Worm (Caenorhabditis elegans) whole organism, young adult: ENCODE data around the gene C38D4.10.

Experiments
- B0261.1 ChIP-seq: sonication (generic microtip); optimal IDR thresholded peaks from 2 replicates; lab custom pipeline; 2016; ENCODE audit warnings: mild to moderate bottlenecking, missing genetic modification characterization, moderate library complexity, missing compliant biosample characterization
- C17E4.6 ChIP-seq: fragments of 200-800 bp; sonication (Bioruptor generic); IDR thresholded peaks from 2 replicates; pipeline ENCODE4 v1.3.6; 2022; ENCODE audit warnings: missing genetic modification reagents, missing genetic modification characterization, missing compliant biosample characterization
- F22D6.2 ChIP-seq: sonication (generic microtip); optimal IDR thresholded peaks from 2 replicates; lab custom pipeline; 2016; ENCODE audit warnings: mild to moderate bottlenecking, missing genetic modification characterization, missing compliant biosample characterization
- F39B2.1 ChIP-seq: fragments of 200-800 bp; sonication (Bioruptor generic); IDR thresholded peaks from 2 replicates; pipeline ENCODE4 v1.3.6; 2022; ENCODE audit warnings: missing genetic modification reagents, missing genetic modification characterization, missing compliant biosample characterization
- F49E8.2 ChIP-seq: sonication (generic microtip); optimal IDR thresholded peaks from 3 replicates; lab custom pipeline; 2017; ENCODE audit warnings: missing genetic modification characterization, mild to moderate bottlenecking, missing compliant biosample characterization, antibody characterized with exemption, moderate library complexity; ENCODE audit not compliant: insufficient read depth
- F55B11.4 ChIP-seq: sonication (generic microtip); optimal IDR thresholded peaks from 2 replicates; lab custom pipeline; 2016; ENCODE audit warnings: missing compliant biosample characterization, missing genetic modification characterization, borderline replicate concordance; ENCODE audit not compliant: insufficient read depth
- F57A8.1 ChIP-seq: fragments of 200-800 bp; sonication (Bioruptor generic); optimal IDR thresholded peaks from 2 replicates; lab custom pipeline; 2018; ENCODE audit warnings: mild to moderate bottlenecking, missing genetic modification characterization, moderate library complexity, missing compliant biosample characterization
- T07F8.4 ChIP-seq: sonication (generic microtip); optimal IDR thresholded peaks from 2 replicates; lab custom pipeline; 2016; ENCODE audit warnings: mild to moderate bottlenecking, missing genetic modification characterization, moderate library complexity, missing compliant biosample characterization
- Y95B8A.8 ChIP-seq: fragments of 200-800 bp; sonication (Bioruptor generic); IDR thresholded peaks from 2 replicates; pipeline ENCODE4 v1.3.6; 2022; ENCODE audit warnings: missing genetic modification reagents, missing genetic modification characterization, missing compliant biosample characterization
- akir-1 ChIP-seq: fragments of 200-800 bp; sonication (Bioruptor generic); optimal IDR thresholded peaks from 2 replicates; lab custom pipeline; 2018; ENCODE audit warnings: mild to moderate bottlenecking, missing genetic modification characterization, moderate library complexity, missing compliant biosample characterization
- aptf-2 ChIP-seq: fragments of 200-800 bp; sonication (Bioruptor generic); conservative IDR thresholded peaks from 2 replicates; pipeline ENCODE4 v1.3.6; 2022; ENCODE audit warnings: missing genetic modification reagents, missing genetic modification characterization, missing compliant biosample characterization
- atf-7 ChIP-seq: sonication (generic microtip); optimal IDR thresholded peaks from 2 replicates; lab custom pipeline; 2017; ENCODE audit warnings: mild to moderate bottlenecking, missing genetic modification characterization, missing compliant biosample characterization
- attf-6 ChIP-seq: fragments of 200-800 bp; sonication (Bioruptor generic); IDR thresholded peaks from 2 replicates; pipeline ENCODE4 v1.3.6; 2022; ENCODE audit warnings: missing genetic modification reagents, missing genetic modification characterization, missing compliant biosample characterization
- ceh-79 ChIP-seq: sonication (generic microtip); optimal IDR thresholded peaks from 2 replicates; lab custom pipeline; 2017; ENCODE audit warnings: mild to moderate bottlenecking, missing genetic modification characterization, missing compliant biosample characterization
- die-1 ChIP-seq: sonication (generic microtip); optimal IDR thresholded peaks from 2 replicates; lab custom pipeline; 2016; ENCODE audit warnings: missing genotype, mild to moderate bottlenecking, missing genetic modification characterization, missing compliant biosample characterization
- dox-1 ChIP-seq: fragments of 200-800 bp; sonication (Bioruptor generic); IDR thresholded peaks from 2 replicates; pipeline ENCODE4 v1.3.6; 2022; ENCODE audit warnings: missing genetic modification reagents, missing genetic modification characterization, missing compliant biosample characterization
- egl-18 ChIP-seq: fragments of 200-800 bp; sonication (Bioruptor generic); IDR thresholded peaks from 2 replicates; pipeline ENCODE4 v1.3.6; 2022; ENCODE audit warnings: missing genetic modification reagents, missing genetic modification characterization, missing compliant biosample characterization
- egl-44 ChIP-seq: fragments of 200-800 bp; sonication (Bioruptor generic); IDR thresholded peaks from 2 replicates; pipeline ENCODE4 v1.3.6; 2022; ENCODE audit warnings: missing genetic modification reagents, missing genetic modification characterization, missing compliant biosample characterization
- egrh-3 ChIP-seq: fragments of 200-800 bp; sonication (Bioruptor generic); IDR thresholded peaks from 2 replicates; pipeline ENCODE4 v1.3.6; 2022; ENCODE audit warnings: missing genetic modification reagents, missing genetic modification characterization, missing compliant biosample characterization
- ekl-4 ChIP-seq: fragments of 200-800 bp; sonication (Bioruptor generic); IDR thresholded peaks from 2 replicates; pipeline ENCODE4 v1.3.6; 2022; ENCODE audit warnings: missing genetic modification reagents, missing genetic modification characterization, missing compliant biosample characterization
- fkh-3 ChIP-seq: sonication (generic microtip); optimal IDR thresholded peaks from 2 replicates; lab custom pipeline; 2016; ENCODE audit warnings: mild to moderate bottlenecking, missing genetic modification characterization, missing compliant biosample characterization
- gei-17 ChIP-seq: fragments of 200-800 bp; sonication (Bioruptor generic); optimal IDR thresholded peaks from 2 replicates; lab custom pipeline; 2018; ENCODE audit warnings: mild to moderate bottlenecking, missing genetic modification characterization, missing compliant biosample characterization
- hlh-12 ChIP-seq: sonication (generic microtip); optimal IDR thresholded peaks from 2 replicates; lab custom pipeline; 2016; ENCODE audit warnings: missing genetic modification characterization, missing compliant biosample characterization
- let-526 ChIP-seq: fragments of 200-800 bp; sonication (Bioruptor generic); IDR thresholded peaks from 2 replicates; pipeline ENCODE4 v1.3.6; 2022; ENCODE audit warnings: missing genetic modification reagents, missing genetic modification characterization, missing compliant biosample characterization
- lin-26 ChIP-seq: fragments of 200-800 bp; sonication (Bioruptor generic); IDR thresholded peaks from 2 replicates; pipeline ENCODE4 v1.3.6; 2022; ENCODE audit warnings: missing genetic modification reagents, missing genetic modification characterization, missing compliant biosample characterization
- lin-35 ChIP-seq, 3 experiments: fragments of 150-350 bp in 2 of 3; sonication (generic microtip) in 1 of 3; optimal IDR thresholded peaks; 2 replicates each; lab custom pipeline; 2014 to 2018; ENCODE audit warnings: missing biosample characterization in 3 of 3, missing genetic modification characterization in 3 of 3, missing genetic modification reagents in 3 of 3
- lsy-27 ChIP-seq: sonication (generic microtip); optimal IDR thresholded peaks from 2 replicates; lab custom pipeline; 2017; ENCODE audit warnings: missing genetic modification characterization, mild to moderate bottlenecking, missing compliant biosample characterization, antibody characterized with exemption, missing genotype, borderline replicate concordance; ENCODE audit not compliant: insufficient read depth
- madf-3 ChIP-seq: fragments of 200-800 bp; sonication (Bioruptor generic); IDR thresholded peaks from 2 replicates; pipeline ENCODE4 v1.3.6; 2022; ENCODE audit warnings: missing genetic modification reagents, missing genetic modification characterization, missing compliant biosample characterization
- madf-8 ChIP-seq: fragments of 200-800 bp; sonication (Bioruptor generic); conservative IDR thresholded peaks from 2 replicates; pipeline ENCODE4 v1.3.6; 2022; ENCODE audit warnings: missing genetic modification reagents, missing genetic modification characterization, missing compliant biosample characterization
- mcd-1 ChIP-seq: fragments of 200-800 bp; sonication (Bioruptor generic); IDR thresholded peaks from 2 replicates; pipeline ENCODE4 v1.3.6; 2022; ENCODE audit warnings: missing genetic modification reagents, missing genetic modification characterization, missing compliant biosample characterization
- nfya-1 ChIP-seq: sonication (generic microtip); optimal IDR thresholded peaks from 2 replicates; lab custom pipeline; 2017; ENCODE audit warnings: antibody characterized with exemption, missing compliant biosample characterization, missing genetic modification characterization, borderline replicate concordance; ENCODE audit not compliant: insufficient read depth
- pbrm-1 ChIP-seq: fragments of 200-800 bp; sonication (Bioruptor generic); IDR thresholded peaks from 2 replicates; pipeline ENCODE4 v1.3.6; 2022; ENCODE audit warnings: missing genetic modification reagents, missing genetic modification characterization, missing compliant biosample characterization
- sea-2 ChIP-seq: fragments of 200-800 bp; sonication (Bioruptor generic); IDR thresholded peaks from 2 replicates; pipeline ENCODE4 v1.3.6; 2022; ENCODE audit warnings: missing genetic modification characterization, missing compliant biosample characterization
- snpc-3.4 ChIP-seq: sonication (generic microtip); optimal IDR thresholded peaks from 2 replicates; lab custom pipeline; 2017; ENCODE audit warnings: missing genetic modification characterization, mild to moderate bottlenecking, missing compliant biosample characterization, antibody characterized with exemption, moderate library complexity, missing genotype, missing genetic modification reagents
- sptf-2 ChIP-seq: fragments of 200-800 bp; sonication (Bioruptor generic); optimal IDR thresholded peaks from 2 replicates; lab custom pipeline; 2018; ENCODE audit warnings: mild to moderate bottlenecking, missing genetic modification characterization, missing compliant biosample characterization
- tlf-1 ChIP-seq: fragments of 200-800 bp; sonication (Bioruptor generic); optimal IDR thresholded peaks from 2 replicates; lab custom pipeline; 2018; ENCODE audit warnings: mild to moderate bottlenecking, missing genetic modification characterization, missing compliant biosample characterization
- unc-62 ChIP-seq: fragments of 150-350 bp; optimal IDR thresholded peaks from 2 replicates; lab custom pipeline; 2014; ENCODE audit warnings: missing biosample characterization, missing genetic modification reagents, missing genetic modification characterization
- ztf-22 ChIP-seq: fragments of 200-800 bp; sonication (Bioruptor generic); optimal IDR thresholded peaks from 2 replicates; lab custom pipeline; 2018; ENCODE audit warnings: mild to moderate bottlenecking, missing genetic modification characterization, moderate library complexity, missing compliant biosample characterization
- ztf-26 ChIP-seq: sonication (generic microtip); optimal IDR thresholded peaks from 2 replicates; lab custom pipeline; 2017; ENCODE audit warnings: missing genetic modification characterization, missing compliant biosample characterization
- ztf-28 ChIP-seq: fragments of 200-800 bp; sonication (Bioruptor generic); IDR thresholded peaks from 2 replicates; pipeline ENCODE4 v1.3.6; 2022; ENCODE audit warnings: missing genetic modification reagents, missing genetic modification characterization, missing compliant biosample characterization

The C38D4.10 gene

DNA sequence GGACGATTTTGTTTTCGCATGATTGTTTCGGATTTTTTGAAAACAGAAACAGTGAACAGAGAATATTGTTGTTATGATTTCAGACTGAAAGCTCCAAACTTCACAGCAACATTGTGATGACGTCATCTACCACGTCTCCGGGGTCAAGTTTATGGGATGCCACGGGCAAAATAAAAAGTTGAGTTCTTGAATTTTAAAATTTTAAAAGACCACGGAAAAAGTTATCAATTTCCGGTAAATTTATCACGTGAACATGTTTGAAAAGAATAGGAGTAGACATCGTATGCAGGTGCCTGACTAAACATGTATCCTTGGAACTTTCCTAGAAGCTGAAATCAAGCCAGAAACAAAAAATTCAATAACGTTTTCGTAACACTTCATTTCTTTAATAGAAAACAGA is 18.8 kb upstream of the C38D4.10 start, which contains the start of gene B0393.4:
Gene B0393.4, minus strand, starts transcription at position 101 of the 400 bp plus-strand sequence.
- no peak for TF ChIP-seq B0261.1 (tag; lab: Kevin White, UChicago)
- TF ChIP-seq F55B11.4, result no peak
- no peak for TF ChIP-seq C17E4.6 (GFP tag; lab: Robert Waterston, UW)

DNA sequence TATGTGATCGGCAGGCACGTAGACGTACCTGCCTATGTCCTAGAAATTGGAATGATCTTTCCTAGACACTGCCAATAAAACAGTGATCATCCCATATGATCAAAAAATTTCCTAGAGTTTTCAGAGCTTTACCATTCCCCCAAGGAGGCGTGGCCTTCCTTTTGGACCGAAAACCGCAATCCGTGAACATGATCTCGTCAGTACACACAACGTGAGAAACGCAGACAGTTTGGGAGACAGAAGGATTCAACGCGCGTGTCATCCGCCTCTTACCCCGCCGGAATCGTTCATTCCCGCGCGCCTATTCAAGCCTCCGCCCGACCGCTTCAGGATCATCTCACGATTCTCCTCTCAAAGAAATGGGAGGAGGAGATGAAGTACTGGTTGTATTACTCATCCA is 16.9 kb upstream of the C38D4.10 start, which contains the start of gene B0393.5:
Gene B0393.5, plus strand, starts transcription at position 301 of the 400 bp plus-strand sequence.
- TF ChIP-seq ztf-26 (tag; lab: Kevin White, UChicago) (no peak), F22D6.2 (tag; lab: Kevin White, UChicago) (no peak), unc-62 (GFP tag; lab: Kevin White, UChicago) (no peak), tlf-1 (GFP tag; lab: Kevin White, UChicago) (no peak), Y95B8A.8 (GFP tag; lab: Robert Waterston, UW) (no peak), B0261.1 (tag; lab: Kevin White, UChicago) (no peak), pbrm-1 (no peak)

DNA sequence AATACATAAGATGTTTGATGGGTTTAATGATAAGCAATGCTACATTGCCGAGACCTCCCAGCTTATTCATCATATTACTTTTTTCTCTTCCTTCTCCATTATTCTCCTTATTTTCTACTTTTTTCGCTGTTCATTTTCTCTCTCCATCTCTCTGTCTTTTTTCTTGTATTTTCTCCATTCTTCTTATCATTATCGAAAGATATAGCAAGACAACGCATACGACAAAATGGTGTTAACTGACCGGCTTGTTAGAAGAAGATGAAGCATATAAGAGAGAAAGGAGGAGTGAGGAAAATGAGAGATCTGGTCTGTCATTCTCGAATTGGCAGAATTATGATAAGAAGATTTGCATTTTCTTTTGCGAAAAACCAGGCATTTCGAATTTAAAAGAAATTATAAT is 15.5 kb upstream of the C38D4.10 start:
- no peak for TF ChIP-seq snpc-3.4
- TF ChIP-seq Y95B8A.8 (GFP tag; lab: Robert Waterston, UW), result no peak
- no peak for TF ChIP-seq sea-2
- no peak for TF ChIP-seq ceh-79 (tag; lab: Kevin White, UChicago)
- no peak for TF ChIP-seq ekl-4 (GFP tag; lab: Robert Waterston, UW)

DNA sequence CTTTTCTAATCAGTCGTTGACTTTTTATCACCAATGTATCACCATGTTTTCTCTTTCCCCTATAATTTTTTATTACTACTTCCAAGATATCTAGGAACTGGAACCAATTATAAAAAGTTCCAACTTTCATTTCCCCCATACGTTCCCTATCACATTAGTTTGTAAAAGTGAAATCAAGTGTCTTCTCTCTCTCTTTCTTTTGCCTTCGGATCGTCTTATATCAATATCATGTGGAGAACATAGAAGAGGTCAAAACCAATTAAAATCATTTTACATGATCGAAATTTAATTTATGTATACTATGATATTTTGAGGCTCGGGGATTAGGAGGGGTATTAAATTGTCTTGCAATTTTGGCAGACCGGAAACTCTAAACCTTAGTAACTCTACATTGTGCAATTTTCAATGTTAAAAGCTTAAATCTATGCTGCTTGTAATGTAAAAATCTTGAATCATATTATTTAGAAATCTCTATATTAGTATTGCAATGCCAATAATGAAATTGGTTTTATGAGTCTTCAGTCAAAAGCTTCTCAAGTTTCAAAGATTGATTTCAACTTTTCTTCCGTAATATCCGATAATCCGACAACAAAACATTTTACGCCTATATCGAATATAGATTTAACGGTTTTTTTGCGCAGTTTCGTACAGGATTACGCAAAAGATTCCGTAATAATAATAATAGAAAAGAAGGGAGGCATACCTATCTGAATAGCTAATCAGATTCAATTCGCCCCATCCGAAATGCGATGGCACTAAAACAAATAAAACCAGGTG is 14.3 kb upstream of the C38D4.10 start:
- no peak for TF ChIP-seq die-1 (tag; lab: Kevin White, UChicago)
- no peak for TF ChIP-seq lin-35 (GFP tag; optimal IDR thresholded peaks at IDR 0.05; lab: Kevin White, UChicago)
- TF ChIP-seq madf-3 (GFP tag; lab: Robert Waterston, UW), result no peak
- no peak for TF ChIP-seq let-526
- no peak for TF ChIP-seq gei-17
- TF ChIP-seq lin-26 (GFP tag; lab: Robert Waterston, UW), result no peak
- TF ChIP-seq ekl-4 (GFP tag; lab: Robert Waterston, UW), result no peak
- TF ChIP-seq lsy-27 (tag; lab: Kevin White, UChicago), result no peak
- TF ChIP-seq dox-1 (GFP tag; lab: Robert Waterston, UW), result no peak
- TF ChIP-seq aptf-2 (GFP tag; lab: Robert Waterston, UW), result no peak
- no peak for TF ChIP-seq egl-44 (GFP tag; lab: Robert Waterston, UW)
- no peak for TF ChIP-seq T07F8.4 (tag; lab: Kevin White, UChicago)
- no peak for TF ChIP-seq F57A8.1 (GFP tag; lab: Kevin White, UChicago)
- no peak for TF ChIP-seq atf-7 (tag; lab: Kevin White, UChicago)
- no peak for TF ChIP-seq attf-6
- no peak for TF ChIP-seq hlh-12 (tag; lab: Kevin White, UChicago)
- no peak for TF ChIP-seq madf-8
- TF ChIP-seq mcd-1 (GFP tag; lab: Robert Waterston, UW), result no peak
- no peak for TF ChIP-seq akir-1

DNA sequence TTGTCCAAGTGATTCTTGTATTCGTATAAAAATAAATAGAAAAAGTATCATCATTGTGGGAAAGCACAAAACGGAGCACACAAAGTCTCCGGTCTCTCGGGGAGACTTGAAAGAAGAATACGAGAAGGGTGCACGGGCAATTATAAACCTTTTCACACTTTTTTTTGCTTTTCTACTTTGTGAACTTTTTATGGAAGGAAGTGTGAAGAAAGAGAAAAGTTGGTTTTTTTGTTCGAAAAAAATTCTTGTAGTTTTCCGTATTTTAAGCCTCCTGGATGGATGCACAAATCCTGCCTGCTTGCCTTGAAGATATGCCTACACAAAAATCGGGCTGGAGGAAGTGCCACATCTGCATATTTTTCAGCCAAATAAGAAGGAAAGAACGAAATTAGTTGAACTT is 4.3 kb upstream of the C38D4.10 start, which contains the start of gene B0393.7:
Gene B0393.7, minus strand, starts transcription at position 101 of the 400 bp plus-strand sequence.
- TF ChIP-seq ztf-28 (GFP tag; lab: Robert Waterston, UW) (no peak), sptf-2 (GFP tag; lab: Kevin White, UChicago) (no peak), F39B2.1 (GFP tag; lab: Robert Waterston, UW) (no peak), egrh-3 (GFP tag; lab: Robert Waterston, UW) (no peak), F49E8.2 (tag; lab: Kevin White, UChicago) (no peak), ztf-22 (GFP tag; lab: Kevin White, UChicago) (no peak), nfya-1 (tag; lab: Kevin White, UChicago) (no peak), egl-18 (GFP tag; lab: Robert Waterston, UW) (no peak), fkh-3 (tag; lab: Kevin White, UChicago) (no peak)
- TF ChIP-seq, all 124 proteins: peak for 0
